Fruit fly (Drosophila melanogaster): ENCODE results near the gene Idgf1.

DNA sequence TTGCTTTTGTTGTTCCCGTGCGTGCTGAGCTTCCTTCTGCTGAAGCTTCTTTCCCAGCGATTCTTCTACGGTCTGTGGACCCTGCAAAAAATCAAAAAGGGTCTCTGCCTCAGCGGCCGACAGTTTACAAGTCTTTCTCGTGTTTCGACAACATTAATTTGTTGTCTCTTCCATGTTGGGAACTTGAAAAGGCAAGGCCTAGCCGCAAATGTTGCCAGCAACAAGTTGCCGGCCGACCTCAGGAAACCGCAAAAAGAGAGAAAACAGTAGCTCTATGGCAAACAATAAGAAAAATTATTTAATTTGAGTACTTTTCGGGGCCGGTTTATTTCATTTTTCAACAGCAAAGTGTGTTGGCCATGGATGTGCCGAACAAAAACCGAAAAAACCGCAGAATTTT, 31.3 kb upstream of the Idgf1 start:
- TF ChIP-seq EcR (GFP tag; optimal IDR thresholded peaks at IDR 0.05), result no peak
- TF ChIP-seq CG8301 (tag; optimal IDR thresholded peaks at IDR 0.05), result no peak
- TF ChIP-seq Ets98B (GFP tag; IDR thresholded peaks at IDR 0.05), result no peak
- no peak for TF ChIP-seq CG8159 (tag; optimal IDR thresholded peaks at IDR 0.05)
- no peak for TF ChIP-seq Pif1B (GFP tag; optimal IDR thresholded peaks at IDR 0.05)
- TF ChIP-seq CG10348 (GFP tag; IDR thresholded peaks at IDR 0.05), result no peak
- TF ChIP-seq CG34367 (tag; optimal IDR thresholded peaks at IDR 0.05), result no peak
- TF ChIP-seq CG12605 (GFP tag; IDR thresholded peaks at IDR 0.05), result no peak
- TF ChIP-seq CG4496 (GFP tag; IDR thresholded peaks at IDR 0.05), result no peak
- TF ChIP-seq gl (tag; optimal IDR thresholded peaks at IDR 0.05), result no peak
- no peak for TF ChIP-seq D1 (tag; optimal IDR thresholded peaks at IDR 0.05)
- no peak for TF ChIP-seq Snoo (tag; optimal IDR thresholded peaks at IDR 0.05)
- TF ChIP-seq CG9948 (tag; optimal IDR thresholded peaks at IDR 0.05), result no peak
